Fruit fly (Drosophila melanogaster): ENCODE results near the gene CG3769.

The CG3769 gene

dm6 chr2L:9400153-9400552 is 35.0 kb upstream of the CG3769 start (continued):
- TF ChIP-seq CG1647 (GFP tag; optimal IDR thresholded peaks at IDR 0.05) (no peak), tio (GFP tag; optimal IDR thresholded peaks at IDR 0.05) (no peak), fd102C (GFP tag; optimal IDR thresholded peaks at IDR 0.05) (no peak), sens-2 (GFP tag; IDR thresholded peaks at IDR 0.05) (no peak)

dm6 chr2L:9415053-9415452 is 20.1 kb upstream of the CG3769 start, which contains the start of gene Shawl:
Gene Shawl, minus strand, starts transcription at chr2L:9415156.
- TF ChIP-seq CG13624 (GFP tag; optimal IDR thresholded peaks at IDR 0.05) (no peak), slou (GFP tag; optimal IDR thresholded peaks at IDR 0.05) (no peak), gsb (GFP tag; IDR thresholded peaks at IDR 0.05) (no peak), grau (tag; optimal IDR thresholded peaks at IDR 0.05) (no peak), abd-A (tag; optimal IDR thresholded peaks at IDR 0.05) (peak; percentile 47), gcm (GFP tag; optimal IDR thresholded peaks at IDR 0.05) (no peak), CG16779 (GFP tag; IDR thresholded peaks at IDR 0.05) (0 out of 2 replicates have a peak, but pooled peaks have one; percentile 36), Atf6 (GFP tag; IDR thresholded peaks at IDR 0.05) (no peak), CG16815 (GFP tag; optimal IDR thresholded peaks at IDR 0.05) (no peak), CG30431 (GFP tag; optimal IDR thresholded peaks at IDR 0.05) (no peak), MBD-R2 (GFP tag; IDR thresholded peaks at IDR 0.05) (no peak), Asciz (GFP tag; optimal IDR thresholded peaks at IDR 0.05) (no peak), lab (GFP tag; optimal IDR thresholded peaks at IDR 0.05) (peak; percentile 2), lov (optimal IDR thresholded peaks at IDR 0.05) (no peak), lov (GFP tag; IDR thresholded peaks at IDR 0.05) (no peak), CG7963 (GFP tag; IDR thresholded peaks at IDR 0.05; ENCODE audit: partially characterized antibody) (no peak), Med (GFP tag) (no peak), Ets65A (GFP tag) (peak; percentile 60), CG13894 (tag; optimal IDR thresholded peaks at IDR 0.05) (peak; percentile 14), CG33213 (GFP tag; optimal IDR thresholded peaks at IDR 0.05) (no peak), sob (GFP tag; IDR thresholded peaks at IDR 0.05) (no peak), CG8944 (GFP tag; optimal IDR thresholded peaks at IDR 0.05) (no peak), Lhr (GFP tag; optimal IDR thresholded peaks at IDR 0.05) (no peak), CG14710 (tag; optimal IDR thresholded peaks at IDR 0.05) (no peak), Sry-β (GFP tag; optimal IDR thresholded peaks at IDR 0.05) (no peak), CG4617 (GFP tag; optimal IDR thresholded peaks at IDR 0.05; ENCODE audit: borderline replicate concordance) (no peak), CG3163 (GFP tag; optimal IDR thresholded peaks at IDR 0.05) (no peak), CG15696 (tag; optimal IDR thresholded peaks at IDR 0.05) (no peak), CG6654 (GFP tag; optimal IDR thresholded peaks at IDR 0.05) (no peak), rib (GFP tag; IDR thresholded peaks at IDR 0.05) (0 out of 2 replicates have a peak, but pooled peaks have one; percentile 19), Gsc (GFP tag; IDR thresholded peaks at IDR 0.05) (no peak), gcm2 (GFP tag; optimal IDR thresholded peaks at IDR 0.05) (no peak), Jarid2 (GFP tag; optimal IDR thresholded peaks at IDR 0.05) (peak; percentile 28), run (tag; optimal IDR thresholded peaks at IDR 0.05) (no peak), Gug (GFP tag; IDR thresholded peaks at IDR 0.05) (no peak), pita (GFP tag; optimal IDR thresholded peaks at IDR 0.05) (no peak), CG1233 (GFP tag; optimal IDR thresholded peaks at IDR 0.05) (no peak), scrt (GFP tag; optimal IDR thresholded peaks at IDR 0.05) (no peak), Dfd (GFP tag; optimal IDR thresholded peaks at IDR 0.05) (no peak), Deaf1 (tag; optimal IDR thresholded peaks at IDR 0.05) (peak; percentile 94), CG2712 (tag; optimal IDR thresholded peaks at IDR 0.05) (no peak), salm (tag; optimal IDR thresholded peaks at IDR 0.05) (no peak), CG6813 (GFP tag; optimal IDR thresholded peaks at IDR 0.05) (no peak), wek (GFP tag; optimal IDR thresholded peaks at IDR 0.05) (no peak), CG12659 (GFP tag; optimal IDR thresholded peaks at IDR 0.05) (no peak), sqz (GFP tag; optimal IDR thresholded peaks at IDR 0.05) (no peak)
